Worm (Caenorhabditis elegans) whole organism, midembryonic: Measurements from ENCODE around the gene H20E11.3.
"Not testable (repeated sequence)": the region's sequence is repeated elsewhere in the genome, so short reads cannot be mapped to it uniquely, and the experiment has no call there.

Source experiments
- T22C8.4 ChIP-seq: fragments of 200-800 bp; sonication (Bioruptor generic); IDR thresholded peaks from 2 replicates; pipeline ENCODE4 v1.3.6; 2022; ENCODE audit warnings: missing genetic modification characterization, missing compliant biosample characterization
- cog-1 ChIP-seq: sonication (generic microtip); optimal IDR thresholded peaks from 2 replicates; lab custom pipeline; 2016; ENCODE audit warnings: missing genetic modification characterization, missing compliant biosample characterization
- flt-1 ChIP-seq: fragments of 200-800 bp; sonication (Bioruptor generic); IDR thresholded peaks from 2 replicates; pipeline ENCODE4 v1.3.6; 2022; ENCODE audit warnings: missing genetic modification characterization, missing compliant biosample characterization
- klf-2 ChIP-seq: fragments of 200-800 bp; sonication (Bioruptor generic); conservative IDR thresholded peaks from 2 replicates; pipeline ENCODE4 v1.3.6; 2022; ENCODE audit warnings: missing genetic modification reagents, missing genetic modification characterization, missing compliant biosample characterization
- med-1 ChIP-seq: sonication (generic microtip); optimal IDR thresholded peaks from 2 replicates; lab custom pipeline; 2017; ENCODE audit warnings: missing genetic modification characterization, mild to moderate bottlenecking, missing compliant biosample characterization, antibody characterized with exemption, missing genetic modification reagents; ENCODE audit not compliant: insufficient read depth
- ref-1 ChIP-seq: fragments of 200-800 bp; sonication (Bioruptor generic); conservative IDR thresholded peaks from 2 replicates; pipeline ENCODE4 v1.3.6; 2022; ENCODE audit warnings: missing genetic modification reagents, missing genetic modification characterization, missing compliant biosample characterization
- tab-1 ChIP-seq: fragments of 200-800 bp; sonication (Bioruptor generic); IDR thresholded peaks from 2 replicates; pipeline ENCODE4 v1.3.6; 2022; ENCODE audit warnings: missing genetic modification characterization, missing compliant biosample characterization
- ztf-23 ChIP-seq: fragments of 200-800 bp; sonication (Bioruptor generic); IDR thresholded peaks from 2 replicates; pipeline ENCODE4 v1.3.6; 2022; ENCODE audit warnings: missing genetic modification reagents, missing genetic modification characterization, missing compliant biosample characterization
- ztf-29 ChIP-seq: fragments of 200-800 bp; sonication (Bioruptor generic); IDR thresholded peaks from 2 replicates; pipeline ENCODE4 v1.3.6; 2022; ENCODE audit warnings: missing genetic modification reagents, missing genetic modification characterization, missing compliant biosample characterization

The H20E11.3 gene

DNA sequence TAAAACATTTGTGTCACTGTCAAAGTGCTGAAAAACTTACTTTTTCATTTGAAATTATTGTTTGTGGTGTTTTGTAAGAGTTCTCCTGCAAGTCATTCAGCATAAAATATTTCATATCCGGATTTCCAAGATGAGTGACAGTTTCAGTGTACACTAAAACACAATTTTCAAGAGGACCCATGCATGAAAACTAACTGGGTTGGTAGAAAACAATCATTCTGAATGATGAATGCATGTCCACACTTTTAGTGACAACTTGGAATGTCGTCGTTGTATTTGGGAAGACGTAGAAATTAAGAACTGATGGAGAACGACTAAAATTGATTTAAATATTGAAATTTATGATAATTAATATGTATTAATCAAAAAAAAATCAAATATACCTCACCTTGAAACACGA, 2.9 kb upstream of the H20E11.3 start:
- TF ChIP-seq ztf-23 (GFP tag; lab: Robert Waterston, UW) (no peak), cog-1 (no peak), ztf-29 (GFP tag; lab: Robert Waterston, UW) (no peak), flt-1 (GFP tag; lab: Robert Waterston, UW) (no peak), klf-2 (GFP tag; lab: Robert Waterston, UW) (no peak), tab-1 (GFP tag; lab: Robert Waterston, UW) (no peak), med-1 (GFP tag; lab: Kevin White, UChicago) (no peak), T22C8.4 (GFP tag; lab: Robert Waterston, UW) (no peak), ref-1 (no peak)

DNA sequence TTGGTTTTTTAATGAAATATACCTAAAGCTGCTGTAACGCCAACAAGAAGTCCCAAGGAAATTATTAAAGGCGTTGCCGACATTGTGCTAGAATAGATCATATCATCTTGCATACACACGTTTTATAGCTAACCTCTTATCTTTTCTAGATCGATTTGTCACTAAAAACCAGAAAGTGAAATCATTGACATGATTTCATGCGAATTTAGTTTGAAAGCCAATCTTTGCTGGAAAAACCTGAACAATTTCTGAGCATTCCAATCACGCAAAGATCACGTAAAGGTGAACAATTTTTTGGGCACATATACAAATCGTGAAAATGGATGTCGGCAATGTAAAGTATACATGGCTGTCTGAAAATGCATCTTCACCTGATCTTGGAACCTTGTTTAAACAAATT, 2.2 kb upstream of the H20E11.3 start, which contains the start of gene C17H12.6:
Gene C17H12.6 (minus strand): TSS at position 101 of the 400 bp plus-strand sequence.
- TF ChIP-seq ztf-23 (GFP tag; lab: Robert Waterston, UW) (no peak), flt-1 (GFP tag; lab: Robert Waterston, UW) (no peak), cog-1 (no peak), ref-1 (no peak), tab-1 (GFP tag; lab: Robert Waterston, UW) (no peak)

DNA sequence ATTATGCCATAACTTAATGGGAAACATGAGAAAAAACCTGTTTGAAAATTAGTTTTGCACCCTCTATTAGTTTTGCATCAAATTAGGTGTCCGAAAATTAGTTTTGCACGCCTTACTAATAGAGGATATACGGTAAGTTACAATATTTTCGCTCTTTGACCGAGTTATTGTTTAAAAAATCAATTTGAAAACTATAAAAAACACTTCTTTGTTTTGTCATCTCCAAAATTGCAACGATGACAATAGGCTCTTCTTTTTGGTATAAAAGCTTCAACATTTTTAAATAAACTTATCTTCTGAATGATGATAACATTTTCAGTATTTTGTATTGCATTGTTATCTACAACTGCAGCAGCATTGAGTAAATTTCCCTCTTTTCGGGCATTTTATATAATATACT, 2.9 kb downstream of the H20E11.3 start, which contains the start of gene H20E11.2:
Gene H20E11.2 (plus strand): TSS at position 301 of the 400 bp plus-strand sequence.
- not testable (repeated sequence) for TF ChIP-seq flt-1, ztf-29, klf-2 (GFP tag; lab: Robert Waterston, UW)

DNA sequence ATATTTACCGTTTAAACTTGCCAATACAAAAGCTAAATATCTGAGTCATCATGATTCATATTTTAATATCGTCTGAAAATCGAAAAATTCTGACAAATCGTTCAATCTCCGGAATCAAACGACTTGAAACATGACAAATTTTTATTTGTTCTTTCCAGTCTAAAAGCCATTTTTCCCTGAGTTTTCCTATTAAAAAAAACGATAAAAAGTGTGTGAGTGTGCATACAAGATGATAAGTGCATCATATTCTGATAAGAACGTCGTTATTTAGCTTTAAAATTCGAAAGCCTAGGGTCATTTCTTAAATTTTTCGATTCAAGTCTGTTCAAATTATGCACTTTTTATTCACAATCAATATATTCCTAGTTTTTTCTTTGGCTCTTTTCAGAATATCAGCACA, 5.3 kb downstream of the H20E11.3 start, which contains the start of gene H20E11.1:
Gene H20E11.1 (plus strand): TSS at position 244 of the 400 bp plus-strand sequence.
- TF ChIP-seq klf-2 (GFP tag; lab: Robert Waterston, UW) (no peak), cog-1 (no peak), med-1 (GFP tag; lab: Kevin White, UChicago) (no peak), ref-1 (no peak)

DNA sequence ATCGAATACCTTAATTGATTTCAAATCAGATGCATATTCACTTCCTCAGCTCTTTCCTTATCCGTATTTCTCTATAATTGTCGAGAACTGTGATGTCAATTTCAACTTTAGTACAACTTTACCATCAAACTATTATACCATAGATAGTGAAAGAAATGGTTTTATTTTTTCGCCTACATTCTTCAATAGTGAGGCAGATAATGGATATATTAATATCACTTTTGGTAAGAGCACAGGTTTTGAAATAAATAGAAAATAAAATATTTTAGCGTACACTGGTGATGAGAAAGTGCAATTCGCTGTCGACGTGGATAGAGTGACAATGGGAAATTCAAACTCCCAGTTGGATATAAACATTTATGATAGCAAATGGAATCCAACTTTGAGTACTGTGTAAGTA, 7.6 kb downstream of the H20E11.3 start:
- TF ChIP-seq klf-2 (GFP tag; lab: Robert Waterston, UW) (no peak), med-1 (GFP tag; lab: Kevin White, UChicago) (no peak), ref-1 (no peak), ztf-29 (GFP tag; lab: Robert Waterston, UW) (no peak)

DNA sequence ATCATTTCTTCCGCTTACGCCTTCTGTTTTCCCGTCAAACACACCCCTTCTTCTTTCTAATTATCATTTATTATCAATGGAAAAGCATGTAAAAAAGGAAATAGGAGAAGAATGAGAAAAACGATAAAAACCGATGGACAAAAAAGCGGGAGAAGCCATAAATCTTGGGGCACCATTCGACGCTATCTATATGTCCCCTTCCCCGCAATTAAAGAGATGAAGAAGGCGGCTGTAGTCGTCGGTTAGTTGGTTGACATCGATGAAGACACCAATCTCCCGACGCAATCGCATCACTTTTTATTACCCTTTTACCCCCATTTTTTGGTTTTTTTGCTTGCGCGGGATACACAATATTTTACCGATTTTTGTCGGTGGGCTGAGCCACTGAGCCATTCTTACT, 9.0 kb downstream of the H20E11.3 start:
- TF ChIP-seq ref-1 (no peak), cog-1 (no peak), ztf-29 (GFP tag; lab: Robert Waterston, UW) (no peak), T22C8.4 (GFP tag; lab: Robert Waterston, UW) (no peak), med-1 (GFP tag; lab: Kevin White, UChicago) (no peak), klf-2 (GFP tag; lab: Robert Waterston, UW) (no peak), ztf-23 (GFP tag; lab: Robert Waterston, UW) (no peak), tab-1 (GFP tag; lab: Robert Waterston, UW) (no peak), flt-1 (GFP tag; lab: Robert Waterston, UW) (no peak)

DNA sequence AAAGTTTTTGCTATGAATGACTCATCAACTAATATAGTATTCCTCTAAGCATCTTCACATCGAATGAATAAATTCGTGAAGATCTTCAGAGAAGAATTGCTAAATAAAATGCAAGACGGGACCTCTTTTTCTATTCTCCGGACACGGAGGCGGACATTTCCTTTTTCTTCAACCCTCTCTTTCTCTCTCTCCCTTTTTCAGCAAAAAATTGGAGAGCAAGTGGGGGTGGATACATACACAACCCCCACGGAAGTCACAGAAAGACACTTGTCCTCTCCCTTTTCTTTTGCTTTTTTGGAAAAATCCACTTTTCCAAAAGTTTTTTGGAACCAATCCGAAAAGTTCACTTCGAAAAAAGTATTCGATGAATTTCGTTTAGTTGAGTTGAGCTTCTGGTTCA, 10.1 kb downstream of the H20E11.3 start:
- TF ChIP-seq flt-1 (GFP tag; lab: Robert Waterston, UW) (no peak), ztf-23 (GFP tag; lab: Robert Waterston, UW) (no peak), T22C8.4 (GFP tag; lab: Robert Waterston, UW) (no peak), tab-1 (GFP tag; lab: Robert Waterston, UW) (no peak), cog-1 (no peak), ref-1 (no peak), klf-2 (GFP tag; lab: Robert Waterston, UW) (no peak), ztf-29 (GFP tag; lab: Robert Waterston, UW) (no peak), med-1 (GFP tag; lab: Kevin White, UChicago) (no peak)

DNA sequence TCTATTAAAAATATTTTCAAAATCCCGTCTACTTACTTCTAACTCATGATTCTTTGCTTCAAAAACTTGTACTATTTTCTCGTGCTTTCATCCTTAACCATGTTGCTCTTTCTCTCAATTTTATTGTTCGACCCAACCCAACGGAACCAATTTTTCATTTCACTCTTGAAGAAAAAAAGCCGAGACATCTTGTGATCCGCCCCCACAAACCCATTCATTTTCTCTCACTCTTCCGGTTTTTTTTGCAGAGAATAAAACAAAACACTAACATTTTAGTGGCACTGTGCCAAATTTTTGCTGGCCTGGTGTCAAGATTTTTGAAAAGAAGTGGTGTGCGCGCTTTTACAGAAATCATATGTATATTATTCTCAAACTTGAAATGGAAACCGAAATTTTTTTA, 12.2 kb downstream of the H20E11.3 start:
- TF ChIP-seq ztf-23 (GFP tag; lab: Robert Waterston, UW) (no peak), med-1 (GFP tag; lab: Kevin White, UChicago) (no peak), T22C8.4 (GFP tag; lab: Robert Waterston, UW) (no peak), tab-1 (GFP tag; lab: Robert Waterston, UW) (no peak), klf-2 (GFP tag; lab: Robert Waterston, UW) (no peak), flt-1 (GFP tag; lab: Robert Waterston, UW) (no peak), cog-1 (no peak), ref-1 (no peak), ztf-29 (GFP tag; lab: Robert Waterston, UW) (no peak)

DNA sequence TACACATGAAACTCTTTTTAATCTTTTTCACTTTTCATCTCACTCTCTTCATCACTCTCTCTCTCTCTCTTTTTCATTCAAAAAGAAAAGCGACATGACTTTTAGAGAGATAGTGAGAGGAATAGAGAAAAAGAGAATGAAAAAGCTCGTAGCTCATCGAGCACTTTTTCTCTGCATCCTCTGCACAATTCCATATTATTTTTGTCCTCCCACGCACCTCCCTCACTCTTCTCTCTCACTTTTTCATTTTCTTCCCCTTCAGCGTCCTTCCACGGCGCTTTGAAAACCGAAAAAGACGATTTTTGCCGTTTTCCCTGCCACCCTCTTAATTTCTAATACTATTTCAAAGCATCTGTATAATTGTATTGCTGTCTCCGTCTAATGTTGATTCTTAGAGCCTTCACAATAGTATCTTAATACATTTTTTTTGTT, 14.5 kb downstream of the H20E11.3 start:
- no peak for TF ChIP-seq ztf-23 (GFP tag; lab: Robert Waterston, UW)
- TF ChIP-seq tab-1 (GFP tag; lab: Robert Waterston, UW), result no peak
- TF ChIP-seq med-1 (GFP tag; lab: Kevin White, UChicago), result no peak
- TF ChIP-seq flt-1 (GFP tag; lab: Robert Waterston, UW), result no peak
- no peak for TF ChIP-seq klf-2 (GFP tag; lab: Robert Waterston, UW)
- no peak for TF ChIP-seq T22C8.4 (GFP tag; lab: Robert Waterston, UW)
- TF ChIP-seq ref-1, result no peak
- TF ChIP-seq cog-1, result no peak
- no peak for TF ChIP-seq ztf-29 (GFP tag; lab: Robert Waterston, UW)

DNA sequence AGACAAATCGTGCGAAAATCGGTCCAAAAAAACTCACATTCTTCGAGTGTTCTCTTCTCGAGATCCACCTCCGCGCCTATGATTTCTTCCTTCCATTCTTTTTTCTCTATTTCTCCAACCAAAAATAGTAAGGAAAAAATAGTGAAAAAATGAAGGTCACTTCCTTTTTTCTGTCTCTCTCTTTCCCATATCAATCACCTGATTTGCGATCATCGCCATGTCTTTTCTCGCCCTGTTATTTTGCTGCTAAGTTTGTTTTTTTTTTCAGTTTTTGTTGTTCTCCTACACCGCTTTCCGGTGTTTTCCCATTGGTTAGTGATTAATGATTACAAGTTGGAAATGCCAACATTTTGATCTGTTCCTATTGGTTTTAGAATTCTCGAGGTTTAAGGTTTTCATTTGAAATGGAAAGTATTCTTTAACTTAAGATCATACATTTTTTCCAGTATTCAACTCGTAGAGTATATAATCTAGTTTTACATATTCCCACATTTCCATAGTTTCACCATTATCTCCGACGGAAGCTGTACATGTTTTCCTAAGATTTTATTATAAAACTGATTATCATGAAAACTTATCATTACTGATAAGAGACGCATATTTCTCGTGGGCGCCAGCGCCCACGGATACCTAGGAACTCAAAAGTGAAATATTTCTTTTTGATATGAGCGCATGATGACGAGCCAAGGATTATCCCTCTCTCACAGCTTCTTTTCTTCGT, 17.1 kb downstream of the H20E11.3 start:
- TF ChIP-seq klf-2 (GFP tag; lab: Robert Waterston, UW) (no peak), ztf-23 (GFP tag; lab: Robert Waterston, UW) (no peak), T22C8.4 (GFP tag; lab: Robert Waterston, UW) (no peak), cog-1 (no peak)
